Fruit fly (Drosophila melanogaster): Measurements from ENCODE around the gene S.
A peak's percentile ranks its signal among the peaks of the same experiment; 100 is the strongest.

S gene

dm6 chr2L:1074180-1074864, 3.3 kb downstream of the S start (continued):
- TF ChIP-seq CG18599 (GFP tag; optimal IDR thresholded peaks at IDR 0.05), result peak; percentile 84
- TF ChIP-seq CG9727 (GFP tag; optimal IDR thresholded peaks at IDR 0.05), result peak; percentile 80
- TF ChIP-seq CG7987 (GFP tag; optimal IDR thresholded peaks at IDR 0.05), result peak; percentile 36
- TF ChIP-seq CG8924 (tag; optimal IDR thresholded peaks at IDR 0.05), result peak; percentile 88
- peak; percentile 78 for TF ChIP-seq CG12659 (GFP tag; optimal IDR thresholded peaks at IDR 0.05)
- TF ChIP-seq jing (GFP tag; optimal IDR thresholded peaks at IDR 0.05), result peak; percentile 77
- TF ChIP-seq kni (GFP tag; optimal IDR thresholded peaks at IDR 0.05), result peak; percentile 64
- peak in 1 of 2 experiments; percentile 11 for TF ChIP-seq crp (GFP tag; optimal IDR thresholded peaks at IDR 0.05)
- TF ChIP-seq Usf (GFP tag; optimal IDR thresholded peaks at IDR 0.05), result peak; percentile 51
- peak; percentile 77; the same call in 2 of the 3 replicates for TF ChIP-seq ken (GFP tag; IDR thresholded peaks at IDR 0.05)
- peak; percentile 89 for TF ChIP-seq zfh1 (GFP tag; IDR thresholded peaks at IDR 0.05)
- peak; percentile 69 for TF ChIP-seq CG14014 (GFP tag; IDR thresholded peaks at IDR 0.05)
- peak; percentile 42 for TF ChIP-seq CG6683 (GFP tag; optimal IDR thresholded peaks at IDR 0.05)
- TF ChIP-seq CG10979 (tag; optimal IDR thresholded peaks at IDR 0.05), result peak; percentile 93
- TF ChIP-seq CG15479 (GFP tag; optimal IDR thresholded peaks at IDR 0.05), result no peak
- no peak for TF ChIP-seq corto (GFP tag; optimal IDR thresholded peaks at IDR 0.05)
- peak; percentile 62 for TF ChIP-seq Aef1 (GFP tag; IDR thresholded peaks at IDR 0.05)
- TF ChIP-seq CG11456 (GFP tag; IDR thresholded peaks at IDR 0.05), result peak; percentile 67; the same call in 1 of the 3 replicates
- peak; percentile 98 for TF ChIP-seq sens (GFP tag)
- TF ChIP-seq Bdp1 (GFP tag; optimal IDR thresholded peaks at IDR 0.05), result peak; percentile 27
- peak; percentile 66 for TF ChIP-seq zen (tag; optimal IDR thresholded peaks at IDR 0.05)
- TF ChIP-seq C15 (GFP tag; IDR thresholded peaks at IDR 0.05), result no peak
- TF ChIP-seq Bgb (GFP tag; IDR thresholded peaks at IDR 0.05; ENCODE audit: partially characterized antibody), result no peak
- TF ChIP-seq prd (optimal IDR thresholded peaks at IDR 0.05), result no peak
- peak; percentile 85 for TF ChIP-seq prd (GFP tag; IDR thresholded peaks at IDR 0.05)
- peak; percentile 71 for TF ChIP-seq wor (GFP tag; IDR thresholded peaks at IDR 0.05)
- TF ChIP-seq crc (GFP tag; optimal IDR thresholded peaks at IDR 0.05), result peak; percentile 56
- TF ChIP-seq nerfin-2 (GFP tag; IDR thresholded peaks at IDR 0.05; ENCODE audit: partially characterized antibody), result no peak
- no peak for TF ChIP-seq D (optimal IDR thresholded peaks at IDR 0.05)
- peak; percentile 88 for TF ChIP-seq D (GFP tag; optimal IDR thresholded peaks at IDR 0.05)
- TF ChIP-seq CG11504 (tag; optimal IDR thresholded peaks at IDR 0.05), result peak; percentile 88
- peak; percentile 17 for TF ChIP-seq sug (tag; optimal IDR thresholded peaks at IDR 0.05)
- TF ChIP-seq nau (GFP tag; optimal IDR thresholded peaks at IDR 0.05), result peak; percentile 74
- peak; percentile 57 for TF ChIP-seq sob (GFP tag; IDR thresholded peaks at IDR 0.05)
- no peak for TF ChIP-seq Oaz (GFP tag; IDR thresholded peaks at IDR 0.05)
- TF ChIP-seq Dip2 (GFP tag; IDR thresholded peaks at IDR 0.05), result no peak
- peak; percentile 88 for TF ChIP-seq CG6254 (GFP tag; optimal IDR thresholded peaks at IDR 0.05)
- TF ChIP-seq ind (GFP tag; optimal IDR thresholded peaks at IDR 0.05), result peak; percentile 74
- no peak for TF ChIP-seq Dfd (GFP tag; optimal IDR thresholded peaks at IDR 0.05)
- TF ChIP-seq slou (GFP tag; optimal IDR thresholded peaks at IDR 0.05), result no peak
- peak; percentile 90 for TF ChIP-seq dmrt11E (tag; optimal IDR thresholded peaks at IDR 0.05)
- TF ChIP-seq Hmx (GFP tag; optimal IDR thresholded peaks at IDR 0.05), result no peak
- TF ChIP-seq Dref (GFP tag; IDR thresholded peaks at IDR 0.05), result no peak
- TF ChIP-seq da (GFP tag; optimal IDR thresholded peaks at IDR 0.05), result no peak
- TF ChIP-seq z (GFP tag; IDR thresholded peaks at IDR 0.05), result peak; percentile 58; the same call in 1 of the 3 replicates
- no peak for TF ChIP-seq CG6272 (GFP tag; IDR thresholded peaks at IDR 0.05)
- peak; percentile 78; the same call in 1 of the 2 replicates for TF ChIP-seq ara (GFP tag; IDR thresholded peaks at IDR 0.05)
- peak; percentile 19 for TF ChIP-seq fd3F (GFP tag; optimal IDR thresholded peaks at IDR 0.05)
- TF ChIP-seq CG10565 (GFP tag; optimal IDR thresholded peaks at IDR 0.05), result no peak
- TF ChIP-seq seq (GFP tag; IDR thresholded peaks at IDR 0.05), result peak; percentile 59; the same call in 1 of the 2 replicates
